Fruit fly (Drosophila melanogaster) whole organism, pupa: ENCODE data around the gene caup.

Experiments used
- CG13204 ChIP-seq: fragments of 200-800 bp; sonication (Bioruptor generic); optimal IDR thresholded peaks from 2 replicates; lab custom pipeline; 2018; ENCODE audit warnings: missing biosample characterization, mild to moderate bottlenecking, missing genetic modification characterization, moderate library complexity
- CG14655 ChIP-seq: fragments of 200-800 bp; sonication (Bioruptor generic); optimal IDR thresholded peaks from 3 replicates; lab custom pipeline; 2017; ENCODE audit warnings: mild to moderate bottlenecking, missing biosample characterization, missing genetic modification reagents, missing genetic modification characterization
- CG15710 ChIP-seq: fragments of 200-800 bp; sonication (Bioruptor generic); optimal IDR thresholded peaks from 2 replicates; lab custom pipeline; 2018; ENCODE audit warnings: missing biosample characterization, mild to moderate bottlenecking, missing genetic modification characterization, moderate library complexity
- CG32121 ChIP-seq: fragments of 200-800 bp; sonication (Bioruptor generic); IDR thresholded peaks from 2 replicates; pipeline ENCODE4 v1.3.6; 2022; ENCODE audit warnings: missing biosample characterization, missing genetic modification characterization
- CG9948 ChIP-seq: fragments of 200-800 bp; sonication (Bioruptor generic); optimal IDR thresholded peaks from 2 replicates; lab custom pipeline; 2018; ENCODE audit warnings: missing biosample characterization, mild to moderate bottlenecking, missing genetic modification characterization, moderate library complexity
- D1 ChIP-seq: fragments of 200-800 bp; sonication (Bioruptor generic); optimal IDR thresholded peaks from 2 replicates; lab custom pipeline; 2018; ENCODE audit warnings: missing biosample characterization, mild to moderate bottlenecking, missing genetic modification characterization, moderate library complexity
- Ets98B ChIP-seq: fragments of 200-800 bp; sonication (Bioruptor generic); IDR thresholded peaks from 2 replicates; pipeline ENCODE4 v1.3.6; 2022; ENCODE audit warnings: missing biosample characterization, missing genetic modification characterization
- Snoo ChIP-seq: fragments of 200-800 bp; sonication (Bioruptor generic); optimal IDR thresholded peaks from 3 replicates; lab custom pipeline; 2017; ENCODE audit warnings: missing biosample characterization, mild to moderate bottlenecking, missing genetic modification characterization, inconsistent platforms
- gl ChIP-seq: fragments of 200-800 bp; sonication (Bioruptor generic); optimal IDR thresholded peaks from 2 replicates; lab custom pipeline; 2018; ENCODE audit warnings: missing biosample characterization, mild to moderate bottlenecking, missing genetic modification characterization
- rn ChIP-seq: fragments of 200-800 bp; sonication (Bioruptor generic); IDR thresholded peaks from 2 replicates; pipeline ENCODE4 v1.3.6; 2022; ENCODE audit warnings: missing biosample characterization, missing genetic modification characterization

- no peak for TF ChIP-seq CG9948 (tag; lab: Kevin White, UChicago)
- TF ChIP-seq CG13204 = no peak
- TF ChIP-seq Snoo (tag; lab: Kevin White, UChicago) = no peak
- no peak for TF ChIP-seq CG15710 (tag; lab: Kevin White, UChicago)
- TF ChIP-seq rn (GFP tag; lab: Robert Waterston, UW) = no peak
- TF ChIP-seq CG32121 (GFP tag; lab: Robert Waterston, UW) = no peak
- TF ChIP-seq D1 (tag; lab: Kevin White, UChicago) = no peak
- no peak for TF ChIP-seq CG14655 (GFP tag; lab: Kevin White, UChicago)
- TF ChIP-seq Ets98B (GFP tag; lab: Robert Waterston, UW) = no peak
- TF ChIP-seq gl (tag; lab: Kevin White, UChicago) = no peak
Measured at dm6 chr3L:12588237-12588636, 21.2 kb upstream of the caup start.
